Fruit fly (Drosophila melanogaster) whole organism, embryonic: ENCODE data around the gene CG46244.

Experiments used
- CG10267 ChIP-seq: fragments of 200-800 bp; sonication (Bioruptor generic); optimal IDR thresholded peaks from 2 replicates; lab custom pipeline; 2018; ENCODE audit warnings: missing biosample characterization, mild to moderate bottlenecking, missing genetic modification characterization, moderate library complexity
- NK7.1 ChIP-seq: fragments of 200-800 bp; sonication (Bioruptor generic); optimal IDR thresholded peaks from 3 replicates; lab custom pipeline; 2016; ENCODE audit warnings: missing biosample characterization, missing genetic modification characterization

DNA sequence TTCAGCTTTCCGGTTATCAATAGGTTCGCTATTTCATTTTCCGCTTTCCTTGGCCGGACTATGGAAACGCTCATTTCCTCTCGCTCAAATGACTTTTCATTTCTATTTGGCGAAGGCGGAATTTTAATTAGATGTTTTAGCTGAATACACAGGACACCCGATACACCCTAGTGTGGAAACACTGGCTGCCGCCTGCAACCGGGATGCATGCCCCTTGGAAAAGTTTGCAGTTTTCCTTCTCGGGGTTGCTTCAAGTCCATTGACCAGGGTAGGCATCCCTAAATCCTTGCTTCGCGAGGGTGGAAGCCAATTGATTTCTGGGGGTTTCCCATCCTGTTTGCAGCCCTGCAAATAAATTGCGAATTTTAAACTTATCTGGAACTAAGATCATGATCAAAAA, 17.4 kb upstream of the CG46244 start:
- TF ChIP-seq CG10267 (tag; lab: Kevin White, UChicago), result no peak
- no peak for TF ChIP-seq NK7.1
